Worm (Caenorhabditis elegans) whole organism, L4/young adult: ENCODE results near the gene clec-78.

Experiments
- W03F9.2 ChIP-seq: fragments of 150-350 bp; optimal IDR thresholded peaks from 2 replicates; lab custom pipeline; 2014; ENCODE audit warnings: missing biosample characterization, missing genetic modification characterization
- him-1 ChIP-seq: sonication (generic microtip); optimal IDR thresholded peaks from 2 replicates; lab custom pipeline; 2016; ENCODE audit warnings: missing genotype, missing genetic modification reagents, missing genetic modification characterization, missing compliant biosample characterization

- TF ChIP-seq him-1 (tag; lab: Kevin White, UChicago) (peak; percentile 91), W03F9.2 (peak; percentile 95)
Observed at ce11 chrIV:4049398-4049998, 60.6 kb downstream of the clec-78 start, which contains the start of gene pcn-1.
